Worm (Caenorhabditis elegans) whole organism, young adult: ENCODE measurements around the gene efl-1.

Source experiments
- Y67H2A.10 ChIP-seq: fragments of 200-800 bp; sonication (Bioruptor generic); conservative IDR thresholded peaks from 2 replicates; pipeline ENCODE4 v1.3.6; 2022; ENCODE audit warnings: missing genetic modification reagents, missing genetic modification characterization, missing compliant biosample characterization
- pbrm-1 ChIP-seq: fragments of 200-800 bp; sonication (Bioruptor generic); IDR thresholded peaks from 2 replicates; pipeline ENCODE4 v1.3.6; 2022; ENCODE audit warnings: missing genetic modification reagents, missing genetic modification characterization, missing compliant biosample characterization
- unc-130 ChIP-seq: sonication (generic microtip); optimal IDR thresholded peaks from 2 replicates; lab custom pipeline; 2016; ENCODE audit warnings: missing genetic modification reagents, missing genetic modification characterization, missing compliant biosample characterization

ce11 chrV:16987035-16987434, 21.6 kb upstream of the efl-1 start, which contains the start of gene Y102A5C.40:
- TF ChIP-seq Y67H2A.10 (GFP tag; lab: Robert Waterston, UW), result no peak
- no peak for TF ChIP-seq pbrm-1 (GFP tag; lab: Robert Waterston, UW)
- TF ChIP-seq unc-130 (GFP tag; lab: Kevin White, UChicago), result no peak
